Fruit fly (Drosophila melanogaster) whole organism, embryonic: ENCODE data around the gene CG6012.

Experiments
- Asciz ChIP-seq: fragments of 200-800 bp; sonication (Bioruptor generic); optimal IDR thresholded peaks from 2 replicates; lab custom pipeline; 2017; ENCODE audit warnings: missing biosample characterization, mild to moderate bottlenecking, missing genetic modification characterization, missing genetic modification reagents
- CG10366 ChIP-seq: fragments of 200-800 bp; sonication (Bioruptor generic); IDR thresholded peaks from 2 replicates; pipeline ENCODE4 v1.3.6; 2022; ENCODE audit warnings: missing biosample characterization, missing genetic modification characterization
- CG11456 ChIP-seq: fragments of 200-800 bp; sonication (Bioruptor generic); IDR thresholded peaks from 3 replicates; pipeline ENCODE4 v1.3.6; 2022; ENCODE audit warnings: missing biosample characterization, missing genetic modification characterization
- CG1233 ChIP-seq: fragments of 200-800 bp; sonication (Bioruptor generic); optimal IDR thresholded peaks from 4 replicates; lab custom pipeline; 2018; ENCODE audit warnings: missing biosample characterization, mild to moderate bottlenecking, missing genetic modification characterization
- CG12659 ChIP-seq: fragments of 200-800 bp; sonication (Bioruptor generic); optimal IDR thresholded peaks from 3 replicates; lab custom pipeline; 2017; ENCODE audit warnings: mild to moderate bottlenecking, missing biosample characterization, missing genetic modification reagents, missing genetic modification characterization
- CG14441 ChIP-seq: fragments of 200-800 bp; sonication (Bioruptor generic); IDR thresholded peaks from 2 replicates; pipeline ENCODE4 v1.3.6; 2022; ENCODE audit warnings: missing biosample characterization, missing genetic modification characterization
- CG15696 ChIP-seq: fragments of 200-800 bp; sonication (Bioruptor generic); optimal IDR thresholded peaks from 2 replicates; lab custom pipeline; 2019; ENCODE audit warnings: missing biosample characterization, mild to moderate bottlenecking, missing genetic modification characterization, moderate library complexity
- CG1603 ChIP-seq: fragments of 200-800 bp; sonication (Bioruptor generic); optimal IDR thresholded peaks from 2 replicates; lab custom pipeline; 2019; ENCODE audit warnings: missing biosample characterization, mild to moderate bottlenecking, missing genetic modification characterization, moderate library complexity
- CG17361 ChIP-seq: fragments of 200-800 bp; sonication (Bioruptor generic); IDR thresholded peaks from 3 replicates; pipeline ENCODE4 v1.3.6; 2022; ENCODE audit warnings: missing biosample characterization, missing genetic modification characterization
- CG17385 ChIP-seq: fragments of 200-800 bp; sonication (Bioruptor generic); optimal IDR thresholded peaks from 3 replicates; lab custom pipeline; 2018; ENCODE audit warnings: missing biosample characterization, mild to moderate bottlenecking, missing genetic modification characterization
- CG1832 ChIP-seq: fragments of 200-800 bp; sonication (Bioruptor generic); optimal IDR thresholded peaks from 2 replicates; lab custom pipeline; 2017; ENCODE audit warnings: missing biosample characterization, mild to moderate bottlenecking, missing genetic modification characterization, inconsistent platforms
- CG2129 ChIP-seq: fragments of 200-800 bp; sonication (Bioruptor generic); IDR thresholded peaks from 2 replicates; pipeline ENCODE4 v1.3.6; 2022; ENCODE audit warnings: missing biosample characterization, missing genetic modification characterization; ENCODE audit not compliant: partially characterized antibody
- CG2678 ChIP-seq: fragments of 200-800 bp; sonication (Bioruptor generic); optimal IDR thresholded peaks from 3 replicates; lab custom pipeline; 2019; ENCODE audit warnings: missing biosample characterization, mild to moderate bottlenecking, missing genetic modification characterization, moderate library complexity
- CG2712 ChIP-seq: fragments of 200-800 bp; optimal IDR thresholded peaks from 3 replicates; lab custom pipeline; 2019; ENCODE audit warnings: missing biosample characterization, mild to moderate bottlenecking, missing genetic modification characterization, moderate library complexity
- CG3407 ChIP-seq: fragments of 200-800 bp; sonication (Bioruptor generic); optimal IDR thresholded peaks from 2 replicates; lab custom pipeline; 2018; ENCODE audit warnings: missing biosample characterization, mild to moderate bottlenecking, missing genetic modification characterization
- CG4730 ChIP-seq: fragments of 200-800 bp; sonication (Bioruptor generic); IDR thresholded peaks from 2 replicates; pipeline ENCODE4 v1.3.6; 2022; ENCODE audit warnings: missing biosample characterization, missing genetic modification characterization
- CG4820 ChIP-seq: fragments of 200-800 bp; sonication (Bioruptor generic); optimal IDR thresholded peaks from 3 replicates; lab custom pipeline; 2016; ENCODE audit warnings: missing biosample characterization, missing genetic modification characterization
- CG7556 ChIP-seq: fragments of 200-800 bp; sonication (Bioruptor generic); optimal IDR thresholded peaks from 2 replicates; lab custom pipeline; 2017; ENCODE audit warnings: missing biosample characterization, mild to moderate bottlenecking, missing genetic modification characterization
- CG9932 ChIP-seq: fragments of 200-800 bp; sonication (Bioruptor generic); IDR thresholded peaks from 2 replicates; pipeline ENCODE4 v1.3.6; 2022; ENCODE audit warnings: missing biosample characterization, missing genetic modification characterization
- CoRest ChIP-seq: fragments of 200-800 bp; sonication (Bioruptor generic); optimal IDR thresholded peaks from 3 replicates; lab custom pipeline; 2018; ENCODE audit warnings: missing biosample characterization, mild to moderate bottlenecking, missing genetic modification characterization, moderate library complexity
- Dad ChIP-seq: fragments of 200-800 bp; sonication (Bioruptor generic); optimal IDR thresholded peaks from 3 replicates; lab custom pipeline; 2016; ENCODE audit warnings: missing biosample characterization, missing genetic modification characterization
- E2f2 ChIP-seq: fragments of 200-800 bp; sonication (Bioruptor generic); IDR thresholded peaks from 2 replicates; pipeline ENCODE4 v1.3.6; 2022; ENCODE audit warnings: missing biosample characterization, missing genetic modification characterization
- Fer3 ChIP-seq: fragments of 200-800 bp; sonication (Bioruptor generic); optimal IDR thresholded peaks from 2 replicates; lab custom pipeline; 2018; ENCODE audit warnings: missing biosample characterization, mild to moderate bottlenecking, missing genetic modification characterization, moderate library complexity
- GATAe ChIP-seq: fragments of 200-800 bp; sonication (Bioruptor generic); conservative IDR thresholded peaks from 2 replicates; pipeline ENCODE4 v1.3.6; 2022; ENCODE audit warnings: missing biosample characterization, missing genetic modification characterization
- Lhr ChIP-seq: fragments of 200-800 bp; sonication (Bioruptor generic); optimal IDR thresholded peaks from 3 replicates; lab custom pipeline; 2017; ENCODE audit warnings: mild to moderate bottlenecking, missing biosample characterization, missing genetic modification reagents, missing genetic modification characterization
- MTF-1 ChIP-seq: fragments of 200-800 bp; sonication (Bioruptor generic); optimal IDR thresholded peaks from 2 replicates; lab custom pipeline; 2018; ENCODE audit warnings: missing biosample characterization, mild to moderate bottlenecking, missing genetic modification characterization, borderline replicate concordance
- Max ChIP-seq: fragments of 200-800 bp; sonication (Bioruptor generic); optimal IDR thresholded peaks from 2 replicates; lab custom pipeline; 2016; ENCODE audit warnings: missing biosample characterization, mild to moderate bottlenecking, missing genetic modification characterization
- Myb ChIP-seq: fragments of 200-800 bp; sonication (Bioruptor generic); optimal IDR thresholded peaks from 2 replicates; lab custom pipeline; 2016; ENCODE audit warnings: missing biosample characterization, missing genetic modification characterization
- Sin3A ChIP-seq: fragments of >200 bp; optimal IDR thresholded peaks from 2 replicates; lab custom pipeline; 2018
- Spps ChIP-seq: fragments of 200-800 bp; sonication (Bioruptor generic); optimal IDR thresholded peaks from 2 replicates; lab custom pipeline; 2018; ENCODE audit warnings: missing biosample characterization, mild to moderate bottlenecking, missing genetic modification characterization
- Xbp1 ChIP-seq: fragments of 200-800 bp; sonication (Bioruptor generic); optimal IDR thresholded peaks from 3 replicates; lab custom pipeline; 2016; ENCODE audit warnings: missing biosample characterization, mild to moderate bottlenecking, missing genetic modification characterization
- danr ChIP-seq: fragments of 200-800 bp; sonication (Bioruptor generic); IDR thresholded peaks from 2 replicates; pipeline ENCODE4 v1.3.6; 2022; ENCODE audit warnings: missing biosample characterization, missing genetic modification characterization
- dysf ChIP-seq: fragments of 200-800 bp; sonication (Bioruptor generic); IDR thresholded peaks from 3 replicates; pipeline ENCODE4 v1.3.6; 2022; ENCODE audit warnings: missing biosample characterization, missing genetic modification characterization
- gfzf ChIP-seq: fragments of 200-800 bp; sonication (Bioruptor generic); optimal IDR thresholded peaks from 2 replicates; lab custom pipeline; 2016; ENCODE audit warnings: missing biosample characterization, mild to moderate bottlenecking, missing genetic modification characterization, moderate library complexity
- nmo ChIP-seq: fragments of 200-800 bp; sonication (Bioruptor generic); optimal IDR thresholded peaks from 2 replicates; lab custom pipeline; 2018; ENCODE audit warnings: missing biosample characterization, mild to moderate bottlenecking, missing genetic modification characterization, moderate library complexity
- onecut ChIP-seq: fragments of 200-800 bp; sonication (Bioruptor generic); IDR thresholded peaks from 2 replicates; pipeline ENCODE4 v1.3.6; 2022; ENCODE audit warnings: missing biosample characterization, missing genetic modification characterization
- p53 ChIP-seq: fragments of 200-800 bp; sonication (Bioruptor generic); optimal IDR thresholded peaks from 2 replicates; lab custom pipeline; 2016; ENCODE audit warnings: missing biosample characterization, missing genetic modification characterization
- pan ChIP-seq, 4 experiments: fragments of >200 bp in 3 of 4; fragments of 200-800 bp in 1 of 4; sonication (Bioruptor generic) in 1 of 4; optimal IDR thresholded peaks in 3 of 4; IDR thresholded peaks in 1 of 4; 2 replicates each; pipeline versions ENCODE4 v1.3.6 to Lab custom; 2017 to 2022; ENCODE audit warnings: missing biosample characterization in 2 of 4, missing genetic modification characterization in 2 of 4, mixed read lengths in 1 of 4
- peb ChIP-seq: fragments of 200-800 bp; sonication (Bioruptor generic); IDR thresholded peaks from 2 replicates; pipeline ENCODE4 v1.3.6; 2022; ENCODE audit warnings: missing biosample characterization, missing genetic modification characterization
- pros ChIP-seq: fragments of 200-800 bp; sonication (Bioruptor generic); optimal IDR thresholded peaks from 3 replicates; lab custom pipeline; 2019; ENCODE audit warnings: missing biosample characterization, mild to moderate bottlenecking, missing genetic modification characterization, moderate library complexity
- psq ChIP-seq: fragments of 200-800 bp; sonication (Bioruptor generic); optimal IDR thresholded peaks from 2 replicates; lab custom pipeline; 2017; ENCODE audit warnings: missing biosample characterization, missing genetic modification characterization
- ranshi ChIP-seq: fragments of 200-800 bp; sonication (Bioruptor generic); IDR thresholded peaks from 2 replicates; pipeline ENCODE4 v1.3.6; 2022; ENCODE audit warnings: missing biosample characterization, missing genetic modification characterization
- rib ChIP-seq: fragments of 200-800 bp; sonication (Bioruptor generic); IDR thresholded peaks from 2 replicates; pipeline ENCODE4 v1.3.6; 2022; ENCODE audit warnings: missing biosample characterization, missing genetic modification characterization
- row ChIP-seq: fragments of 200-800 bp; sonication (Bioruptor generic); IDR thresholded peaks from 3 replicates; pipeline ENCODE4 v1.3.6; 2022; ENCODE audit warnings: missing biosample characterization, missing genetic modification characterization
- sens ChIP-seq: fragments of 200-800 bp; sonication (Bioruptor generic); peaks from one replicate; lab custom pipeline; 2016; ENCODE audit warnings: missing biosample characterization, missing genetic modification characterization
- slp2 ChIP-seq: fragments of 200-800 bp; sonication (Bioruptor generic); optimal IDR thresholded peaks from 2 replicates; lab custom pipeline; 2016; ENCODE audit warnings: missing biosample characterization, missing genetic modification characterization
- sob ChIP-seq: fragments of 200-800 bp; sonication (Bioruptor generic); IDR thresholded peaks from 2 replicates; pipeline ENCODE4 v1.3.6; 2022; ENCODE audit warnings: missing biosample characterization, missing genetic modification characterization
- sug ChIP-seq: fragments of 200-800 bp; optimal IDR thresholded peaks from 2 replicates; lab custom pipeline; 2019; ENCODE audit warnings: missing biosample characterization, mild to moderate bottlenecking, missing genetic modification characterization, moderate library complexity
- tap ChIP-seq: fragments of 200-800 bp; optimal IDR thresholded peaks from 3 replicates; lab custom pipeline; 2019; ENCODE audit warnings: missing biosample characterization, mild to moderate bottlenecking, missing genetic modification characterization, moderate library complexity
- zf30C ChIP-seq: fragments of 200-800 bp; sonication (Bioruptor generic); optimal IDR thresholded peaks from 3 replicates; lab custom pipeline; 2018; ENCODE audit warnings: missing biosample characterization, mild to moderate bottlenecking, missing genetic modification characterization

The CG6012 gene

DNA sequence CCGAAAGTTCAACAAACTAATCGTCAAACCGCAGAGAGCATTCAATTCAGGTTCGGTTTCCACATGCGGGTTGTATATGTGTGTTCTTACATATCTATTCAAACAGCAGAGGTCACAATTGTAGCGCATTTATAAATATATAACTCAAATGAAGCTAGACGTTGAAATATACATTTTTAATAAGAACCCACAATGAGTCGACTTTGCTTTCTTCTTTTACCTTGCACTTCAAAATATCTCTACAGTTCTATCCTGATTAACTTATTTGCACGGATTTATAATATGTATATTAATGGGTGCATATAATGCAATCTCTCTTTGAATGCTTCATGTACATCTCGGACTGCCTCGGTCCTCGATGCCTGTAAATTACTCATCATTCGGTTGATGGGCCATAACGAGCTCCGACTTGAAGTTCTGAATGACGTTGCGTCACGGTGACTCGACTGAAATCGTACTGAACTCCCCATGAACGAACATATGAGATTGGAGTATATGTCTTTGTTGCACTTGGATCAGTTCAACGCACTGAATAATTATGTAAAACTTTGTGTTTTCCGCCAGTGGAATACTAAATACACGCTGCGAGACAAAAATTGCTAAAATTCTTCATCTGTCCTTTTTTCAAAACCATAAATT, 42.8 kb downstream of the CG6012 start (continued):
- TF ChIP-seq nmo (GFP tag; lab: Kevin White, UChicago) (peak; percentile 37), CG1603 (tag; lab: Kevin White, UChicago) (peak; percentile 11), CG17361 (GFP tag; lab: Robert Waterston, UW) (0 out of 3 replicates have a peak, but pooled peaks have one; percentile 39), dysf (peak; percentile 34; the same call in 1 of the 3 replicates), sens (GFP tag; lab: Kevin White, UChicago) (peak; percentile 91), CG17385 (GFP tag; lab: Kevin White, UChicago) (peak; percentile 25), danr (GFP tag; lab: Robert Waterston, UW) (no peak), CG4820 (no peak), ranshi (GFP tag; lab: Robert Waterston, UW) (no peak), CG11456 (GFP tag; lab: Robert Waterston, UW) (no peak), GATAe (GFP tag; lab: Robert Waterston, UW) (no peak), Fer3 (tag; lab: Kevin White, UChicago) (no peak), pros (GFP tag; lab: Kevin White, UChicago) (no peak), slp2 (no peak), tap (tag; lab: Kevin White, UChicago) (no peak), rib (GFP tag; lab: Robert Waterston, UW) (no peak), CG2129 (GFP tag; lab: Robert Waterston, UW) (no peak), CG2678 (peak; percentile 45), CG1233 (peak; percentile 33), Dad (GFP tag; lab: Kevin White, UChicago) (no peak), Spps (tag; lab: Kevin White, UChicago) (peak; percentile 22), Lhr (no peak), sug (no peak), CG2712 (tag; lab: Kevin White, UChicago) (peak; percentile 61), CG9932 (GFP tag; lab: Robert Waterston, UW) (no peak), E2f2 (GFP tag; lab: Robert Waterston, UW) (no peak), gfzf (no peak), zf30C (GFP tag; lab: Kevin White, UChicago) (no peak), Sin3A (lab: Kevin White, UChicago) (no peak), pan (optimal IDR thresholded peaks at IDR 0.05; lab: Kevin White, UChicago) (no peak), pan (GFP tag; optimal IDR thresholded peaks at IDR 0.05 in 1 of 2, IDR thresholded peaks at IDR 0.05 in 1 of 2) (no peak), CG1832 (no peak), MTF-1 (GFP tag; lab: Kevin White, UChicago) (no peak), row (GFP tag; lab: Robert Waterston, UW) (peak; percentile 42; the same call in 1 of the 3 replicates), CG3407 (GFP tag; lab: Kevin White, UChicago) (no peak), CG4730 (no peak), p53 (GFP tag; lab: Kevin White, UChicago) (no peak), Asciz (GFP tag; lab: Kevin White, UChicago) (peak; percentile 40), Myb (no peak), psq (GFP tag; lab: Kevin White, UChicago) (no peak), onecut (GFP tag; lab: Robert Waterston, UW) (no peak), CG7556 (GFP tag; lab: Kevin White, UChicago) (peak; percentile 2), CoRest (no peak), CG12659 (peak; percentile 28), sob (GFP tag; lab: Robert Waterston, UW) (no peak), Xbp1 (GFP tag; lab: Kevin White, UChicago) (peak; percentile 12), CG10366 (no peak), CG15696 (tag; lab: Kevin White, UChicago) (no peak), Max (peak; percentile 5), peb (GFP tag; lab: Robert Waterston, UW) (no peak), CG14441 (GFP tag; lab: Robert Waterston, UW) (no peak)
